Worm (Caenorhabditis elegans) whole organism, L4/young adult: ENCODE results near the gene mrpl-32.

Experiments
- W03F9.2 ChIP-seq: fragments of 150-350 bp; optimal IDR thresholded peaks from 2 replicates; lab custom pipeline; 2014; ENCODE audit warnings: missing biosample characterization, missing genetic modification characterization
- dao-5 ChIP-seq: sonication (generic microtip); optimal IDR thresholded peaks from 2 replicates; lab custom pipeline; 2016; ENCODE audit warnings: missing genotype, missing genetic modification characterization, moderate library complexity, missing compliant biosample characterization
- him-1 ChIP-seq: sonication (generic microtip); optimal IDR thresholded peaks from 2 replicates; lab custom pipeline; 2016; ENCODE audit warnings: missing genotype, missing genetic modification reagents, missing genetic modification characterization, missing compliant biosample characterization

- TF ChIP-seq him-1 (tag; lab: Kevin White, UChicago) = no peak
- no peak for TF ChIP-seq dao-5
- TF ChIP-seq W03F9.2 (tag; lab: Kevin White, UChicago) = no peak
Observed at ce11 chrIII:8473292-8473691, 23.7 kb downstream of the mrpl-32 start.
